Worm (Caenorhabditis elegans): ENCODE data around the gene skpo-1.

The skpo-1 gene

ce11 chrII:8404748-8405147, at the start of gene skpo-1:
TSS of gene skpo-1 (minus strand) at chrII:8404848.
- no peak for TF ChIP-seq him-1 (tag; optimal IDR thresholded peaks at IDR 0.05)
- TF ChIP-seq W03F9.2 (tag; optimal IDR thresholded peaks at IDR 0.05) = no peak
- no peak for TF ChIP-seq dao-5 (tag; optimal IDR thresholded peaks at IDR 0.05)

DNA sequence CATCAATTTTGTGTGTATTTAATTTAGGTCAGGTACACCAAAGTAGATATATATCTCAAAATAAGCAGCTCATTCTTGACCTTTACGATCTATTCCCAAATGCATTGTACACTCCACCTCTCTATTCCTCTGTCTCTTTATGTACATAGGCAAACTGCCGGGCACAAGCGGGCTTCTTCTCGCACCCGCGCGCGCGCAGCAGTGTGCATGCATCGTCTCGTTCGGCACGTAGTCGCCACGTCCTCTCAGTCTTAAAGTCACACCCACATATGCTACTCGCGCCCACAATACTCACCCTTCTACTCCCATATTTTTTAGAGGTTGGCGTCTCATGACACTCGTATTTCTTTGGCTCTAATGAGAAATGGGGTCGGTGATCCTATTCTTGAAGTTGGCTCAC, 46.8 kb upstream of the skpo-1 start:
- TF ChIP-seq W03F9.2 (tag; optimal IDR thresholded peaks at IDR 0.05) = no peak
- TF ChIP-seq dao-5 (tag; optimal IDR thresholded peaks at IDR 0.05) = no peak
- no peak for TF ChIP-seq him-1 (tag; optimal IDR thresholded peaks at IDR 0.05)

DNA sequence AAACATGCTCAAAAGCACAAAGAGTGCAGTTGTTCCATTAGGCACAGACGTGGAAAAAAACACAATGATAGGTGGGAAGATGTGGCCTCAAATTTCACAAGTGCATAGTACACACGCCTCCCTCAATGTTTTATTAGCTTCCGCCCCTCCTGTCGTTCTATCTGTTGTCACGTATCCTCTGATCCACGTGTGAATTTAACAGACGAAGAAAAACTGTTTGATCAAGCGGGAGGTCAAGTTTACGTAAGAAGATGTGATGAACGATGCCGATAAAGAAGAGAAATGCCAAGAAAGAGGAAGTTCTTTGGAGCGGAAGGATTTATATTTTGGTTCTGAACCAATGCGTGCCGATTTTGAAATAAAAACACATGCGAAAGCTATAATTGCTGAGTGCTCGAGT, 46.1 kb upstream of the skpo-1 start:
- TF ChIP-seq him-1 (tag; optimal IDR thresholded peaks at IDR 0.05) (no peak), dao-5 (tag; optimal IDR thresholded peaks at IDR 0.05) (no peak), W03F9.2 (tag; optimal IDR thresholded peaks at IDR 0.05) (no peak)

DNA sequence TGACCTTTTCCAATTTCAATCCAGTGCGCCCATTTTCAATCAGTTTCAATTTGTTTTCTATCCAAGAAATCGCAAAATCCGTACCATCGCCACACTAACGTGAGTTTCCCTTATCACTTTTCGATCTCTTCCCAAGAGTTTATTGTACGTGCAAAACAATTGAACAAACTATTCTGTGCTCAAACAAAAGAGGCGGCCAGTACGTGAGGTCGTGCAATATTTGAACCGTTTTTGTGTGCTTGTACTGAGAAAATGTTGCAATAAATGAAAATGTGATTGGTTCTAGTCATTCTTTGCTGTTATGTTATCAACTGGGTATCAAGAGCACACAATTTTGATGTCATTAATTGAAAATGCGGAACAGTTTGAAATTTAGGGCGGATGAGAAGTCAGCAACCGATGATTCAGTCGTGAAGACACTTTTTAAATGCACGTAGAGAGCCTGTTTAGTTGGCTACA, 45.0 kb upstream of the skpo-1 start, which contains the start of gene F22B5.4:
Gene F22B5.4, plus strand, starts transcription at position 51 of the 459 bp plus-strand sequence.
- no peak for TF ChIP-seq him-1 (tag; optimal IDR thresholded peaks at IDR 0.05)

DNA sequence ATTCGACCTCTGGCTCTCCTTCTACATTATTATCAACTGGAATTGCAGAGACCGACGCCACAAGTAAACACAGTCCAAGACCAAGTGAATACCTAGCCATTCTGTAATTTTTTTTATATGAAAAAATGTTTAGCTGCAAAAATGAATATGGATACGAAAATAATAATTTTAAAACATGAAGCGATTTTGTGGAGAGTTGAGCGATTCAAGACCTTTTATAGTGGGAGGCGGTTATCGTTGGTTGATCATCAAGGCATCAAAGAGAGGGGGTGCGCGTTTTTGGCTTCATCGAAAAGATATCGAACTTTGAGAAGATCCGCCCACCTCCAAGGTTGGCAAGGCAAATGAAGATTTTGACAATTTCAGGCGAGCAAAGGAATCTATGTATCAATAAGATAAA, 42.1 kb upstream of the skpo-1 start, which contains the start of gene cut-3:
Gene cut-3, minus strand, starts transcription at position 101 of the 400 bp plus-strand sequence.
- TF ChIP-seq W03F9.2 (tag; optimal IDR thresholded peaks at IDR 0.05) = no peak
- no peak for TF ChIP-seq him-1 (tag; optimal IDR thresholded peaks at IDR 0.05)
- no peak for TF ChIP-seq dao-5 (tag; optimal IDR thresholded peaks at IDR 0.05)

ce11 chrII:8444007-8444406, 39.4 kb upstream of the skpo-1 start, which contains the start of gene evl-20:
TSS of gene evl-20 (plus strand) at chrII:8444307.
- no peak for TF ChIP-seq dao-5 (tag; optimal IDR thresholded peaks at IDR 0.05)
- no peak for TF ChIP-seq W03F9.2 (tag; optimal IDR thresholded peaks at IDR 0.05)
- no peak for TF ChIP-seq him-1 (tag; optimal IDR thresholded peaks at IDR 0.05)

DNA sequence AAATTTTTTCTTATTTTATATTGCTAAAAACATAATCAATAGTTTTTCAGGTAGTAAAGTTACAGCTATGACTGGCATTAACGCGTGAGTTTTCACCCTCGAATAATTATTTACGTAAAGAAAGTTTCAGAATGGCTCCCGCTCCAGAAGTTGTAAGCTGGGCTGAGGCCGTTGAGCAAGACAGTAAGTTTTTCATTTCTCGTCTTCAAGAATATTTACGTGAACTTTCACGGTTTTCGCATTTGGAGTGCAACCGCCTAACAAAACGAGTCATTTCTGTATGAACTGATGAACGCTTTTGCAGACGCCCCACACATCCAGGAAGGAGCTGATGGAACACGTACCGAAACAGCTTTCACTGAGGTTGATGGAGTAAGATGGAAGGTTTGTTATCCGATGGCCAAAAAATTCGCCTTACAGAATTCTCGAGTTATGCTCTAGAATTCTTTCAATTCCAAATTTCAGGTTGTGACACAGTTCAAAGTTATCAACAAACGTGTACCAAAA, 38.1 kb upstream of the skpo-1 start, which contains the start of gene eif-3.G:
Gene eif-3.G, plus strand, starts transcription at position 51 of the 507 bp plus-strand sequence.
- TF ChIP-seq dao-5 (tag; optimal IDR thresholded peaks at IDR 0.05) (no peak), W03F9.2 (tag; optimal IDR thresholded peaks at IDR 0.05) (no peak), him-1 (tag; optimal IDR thresholded peaks at IDR 0.05) (no peak)

- no peak for TF ChIP-seq dao-5 (tag; optimal IDR thresholded peaks at IDR 0.05)
- TF ChIP-seq W03F9.2 (tag; optimal IDR thresholded peaks at IDR 0.05) = peak; percentile 63
- no peak for TF ChIP-seq him-1 (tag; optimal IDR thresholded peaks at IDR 0.05)
Observed at ce11 chrII:8442176-8442575, 37.5 kb upstream of the skpo-1 start.

ce11 chrII:8441519-8441918, 36.9 kb upstream of the skpo-1 start:
- TF ChIP-seq W03F9.2 (tag; optimal IDR thresholded peaks at IDR 0.05) = no peak
- no peak for TF ChIP-seq him-1 (tag; optimal IDR thresholded peaks at IDR 0.05)
- TF ChIP-seq dao-5 (tag; optimal IDR thresholded peaks at IDR 0.05) = peak; percentile 86

- no peak for TF ChIP-seq him-1 (tag; optimal IDR thresholded peaks at IDR 0.05)
- TF ChIP-seq W03F9.2 (tag; optimal IDR thresholded peaks at IDR 0.05) = no peak
- TF ChIP-seq dao-5 (tag; optimal IDR thresholded peaks at IDR 0.05) = no peak
Observed at ce11 chrII:8440792-8441191, 36.1 kb upstream of the skpo-1 start.

- TF ChIP-seq W03F9.2 (tag; optimal IDR thresholded peaks at IDR 0.05) = no peak
- no peak for TF ChIP-seq dao-5 (tag; optimal IDR thresholded peaks at IDR 0.05)
- no peak for TF ChIP-seq him-1 (tag; optimal IDR thresholded peaks at IDR 0.05)
Observed at ce11 chrII:8440097-8440496, 35.4 kb upstream of the skpo-1 start.

- no peak for TF ChIP-seq W03F9.2 (tag; optimal IDR thresholded peaks at IDR 0.05)
- TF ChIP-seq him-1 (tag; optimal IDR thresholded peaks at IDR 0.05) = no peak
- TF ChIP-seq dao-5 (tag; optimal IDR thresholded peaks at IDR 0.05) = no peak
Observed at ce11 chrII:8438791-8439287, 34.2 kb upstream of the skpo-1 start, which contains the start of gene lips-10. TSS of gene lips-10 (plus strand) at chrII:8439168.

ce11 chrII:8437035-8437434, 32.4 kb upstream of the skpo-1 start, which contains the start of gene acp-3:
TSS of gene acp-3 (minus strand) at chrII:8437135.
- TF ChIP-seq W03F9.2 (tag; optimal IDR thresholded peaks at IDR 0.05) = no peak
- TF ChIP-seq dao-5 (tag; optimal IDR thresholded peaks at IDR 0.05) = no peak
- TF ChIP-seq him-1 (tag; optimal IDR thresholded peaks at IDR 0.05) = no peak

- TF ChIP-seq W03F9.2 (tag; optimal IDR thresholded peaks at IDR 0.05) (no peak), him-1 (tag; optimal IDR thresholded peaks at IDR 0.05) (no peak), dao-5 (tag; optimal IDR thresholded peaks at IDR 0.05) (no peak)
Observed at ce11 chrII:8435005-8435404, 30.4 kb upstream of the skpo-1 start, which contains the start of gene acp-4. TSS of gene acp-4 (minus strand) at chrII:8435105.

DNA sequence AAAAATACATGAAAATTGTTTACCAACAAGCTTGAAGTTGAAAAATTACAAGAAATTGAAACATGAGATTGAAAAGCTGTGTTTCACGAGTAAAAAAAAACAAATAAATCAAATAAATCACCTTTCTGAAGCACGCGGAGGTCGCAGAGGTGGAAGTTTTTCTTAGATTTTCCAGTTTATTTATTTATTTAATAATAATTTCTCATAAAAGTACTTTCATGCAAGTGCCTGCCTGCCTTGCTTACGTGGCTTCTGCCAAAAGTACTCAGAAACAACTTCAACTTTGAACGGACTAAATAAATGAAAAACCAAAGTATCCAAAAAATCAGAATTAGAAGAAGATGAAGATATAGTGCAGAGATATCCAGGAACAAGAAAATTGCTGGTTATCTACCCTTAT, 27.3 kb upstream of the skpo-1 start, which contains the start of gene acp-2:
Gene acp-2, minus strand, starts transcription at position 101 of the 400 bp plus-strand sequence.
- TF ChIP-seq him-1 (tag; optimal IDR thresholded peaks at IDR 0.05) = no peak
- no peak for TF ChIP-seq W03F9.2 (tag; optimal IDR thresholded peaks at IDR 0.05)
- TF ChIP-seq dao-5 (tag; optimal IDR thresholded peaks at IDR 0.05) = no peak

Measured in whole organism, L4/young adult.